Worm (Caenorhabditis elegans): ENCODE measurements around the gene F36D3.1.

DNA sequence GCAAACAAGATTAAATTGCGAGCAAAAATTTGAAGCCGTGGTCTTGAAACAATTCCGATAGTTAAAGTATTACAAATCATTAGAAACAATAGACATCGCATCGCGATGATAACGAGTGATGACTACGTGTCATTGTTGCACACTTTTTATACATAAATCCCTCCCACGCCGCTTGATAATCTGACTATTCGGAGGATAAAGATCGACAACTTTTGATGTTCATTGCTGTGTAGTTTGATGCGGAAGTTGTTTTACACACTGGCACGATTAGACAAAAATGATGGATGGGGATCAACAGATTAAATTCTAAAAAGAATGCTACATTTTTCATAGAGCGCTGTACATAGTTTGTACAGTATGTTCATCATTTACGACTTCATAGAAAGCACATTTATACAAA lies 19.9 kb upstream of the F36D3.1 start, which contains the start of gene T08G3.11:
- TF ChIP-seq lin-13 (GFP tag; optimal IDR thresholded peaks at IDR 0.05), result no peak
- no peak for TF ChIP-seq alr-1 (tag; optimal IDR thresholded peaks at IDR 0.05; ENCODE audit: borderline replicate concordance)
- no peak for TF ChIP-seq mep-1 (tag; optimal IDR thresholded peaks at IDR 0.05)
- no peak for TF ChIP-seq nhr-11 (tag; optimal IDR thresholded peaks at IDR 0.05)
- no peak for TF ChIP-seq mdl-1 (tag; optimal IDR thresholded peaks at IDR 0.05)
- TF ChIP-seq zag-1 (tag; optimal IDR thresholded peaks at IDR 0.05), result no peak
- TF ChIP-seq unc-130 (tag; optimal IDR thresholded peaks at IDR 0.05), result no peak
- TF ChIP-seq ama-1 (optimal IDR thresholded peaks at IDR 0.05), result no peak
- no peak for TF ChIP-seq nhr-77 (tag; optimal IDR thresholded peaks at IDR 0.05)
- no peak for TF ChIP-seq isw-1 (GFP tag; IDR thresholded peaks at IDR 0.05)
- no peak for TF ChIP-seq nhr-28 (tag; optimal IDR thresholded peaks at IDR 0.05)
- TF ChIP-seq nhr-71 (tag; optimal IDR thresholded peaks at IDR 0.05), result no peak
- TF ChIP-seq dpl-1 (GFP tag; optimal IDR thresholded peaks at IDR 0.05), result no peak
